Worm (Caenorhabditis elegans) whole organism, L4/young adult: ENCODE measurements around the gene nas-29.

Experiments
- W03F9.2 ChIP-seq: fragments of 150-350 bp; optimal IDR thresholded peaks from 2 replicates; lab custom pipeline; 2014; ENCODE audit warnings: missing biosample characterization, missing genetic modification characterization
- dao-5 ChIP-seq: sonication (generic microtip); optimal IDR thresholded peaks from 2 replicates; lab custom pipeline; 2016; ENCODE audit warnings: missing genotype, missing genetic modification characterization, moderate library complexity, missing compliant biosample characterization
- him-1 ChIP-seq: sonication (generic microtip); optimal IDR thresholded peaks from 2 replicates; lab custom pipeline; 2016; ENCODE audit warnings: missing genotype, missing genetic modification reagents, missing genetic modification characterization, missing compliant biosample characterization

DNA sequence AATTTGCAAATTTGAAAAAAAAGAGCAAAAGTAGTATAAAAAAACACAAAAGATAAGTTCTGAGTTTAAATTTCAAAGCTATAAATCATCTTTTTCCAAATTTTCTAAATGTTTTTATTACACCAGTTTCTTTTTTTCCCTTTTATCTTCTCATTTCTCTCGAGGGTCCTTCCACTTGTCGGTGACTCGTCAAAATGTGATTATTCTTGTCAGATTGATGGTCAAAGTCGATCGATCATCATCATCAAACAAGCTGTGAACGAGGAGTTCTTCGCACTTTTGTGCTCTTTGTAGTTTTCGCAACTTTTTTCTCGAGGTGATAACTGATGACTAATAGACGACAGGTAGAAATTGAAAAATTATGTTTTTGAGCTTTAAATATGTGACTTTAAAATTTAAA lies 21.2 kb downstream of the nas-29 start:
- TF ChIP-seq him-1 (tag; lab: Kevin White, UChicago) (no peak), dao-5 (tag; lab: Kevin White, UChicago) (no peak), W03F9.2 (no peak)
